Worm (Caenorhabditis elegans) whole organism, L2 larva: ENCODE measurements around the gene flor-1.

Experiments
- ceh-16 ChIP-seq: fragments of 150-350 bp; optimal IDR thresholded peaks from 2 replicates; lab custom pipeline; 2014; ENCODE audit warnings: missing biosample characterization, missing genetic modification characterization
- ceh-82 ChIP-seq: fragments of 150-350 bp; optimal IDR thresholded peaks from 2 replicates; lab custom pipeline; 2014; ENCODE audit warnings: missing biosample characterization, missing genetic modification characterization
- elt-3 ChIP-seq: sonication (generic microtip); optimal IDR thresholded peaks from 2 replicates; lab custom pipeline; 2017; ENCODE audit warnings: missing biosample characterization, missing genetic modification characterization
- nhr-11 ChIP-seq: fragments of 150-350 bp; optimal IDR thresholded peaks from 2 replicates; lab custom pipeline; 2014; ENCODE audit warnings: missing biosample characterization, missing genetic modification characterization
- skn-1 ChIP-seq: sonication (generic microtip); optimal IDR thresholded peaks from 2 replicates; lab custom pipeline; 2017; ENCODE audit warnings: missing biosample characterization, missing genetic modification characterization
- unc-62 ChIP-seq: fragments of 150-350 bp; optimal IDR thresholded peaks from 2 replicates; lab custom pipeline; 2014; ENCODE audit warnings: missing biosample characterization, missing genetic modification reagents, missing genetic modification characterization

- TF ChIP-seq elt-3 (tag; lab: Kevin White, UChicago) (no peak), unc-62 (GFP tag; lab: Kevin White, UChicago) (no peak), ceh-82 (tag; lab: Kevin White, UChicago) (no peak), nhr-11 (tag; lab: Kevin White, UChicago) (no peak), ceh-16 (tag; lab: Kevin White, UChicago) (no peak), skn-1 (tag; lab: Kevin White, UChicago) (no peak)
Observed at ce11 chrV:15153277-15153676, 33.9 kb upstream of the flor-1 start, which contains the start of gene srh-55.
